Fruit fly (Drosophila melanogaster) Kc167 (cell line): ENCODE results near the gene Snoo.

Experiments used
- Myc ChIP-seq: fragments of >200 bp; optimal IDR thresholded peaks from 2 replicates; lab custom pipeline; 2017; ENCODE audit warnings: missing external identifiers
- Sin3A ChIP-seq: fragments of >200 bp; optimal IDR thresholded peaks from 2 replicates; lab custom pipeline; 2018; ENCODE audit warnings: missing external identifiers
- h ChIP-seq: fragments of >200 bp; optimal IDR thresholded peaks from 3 replicates; lab custom pipeline; 2018; ENCODE audit warnings: missing external identifiers
- insv ChIP-seq: fragments of >200 bp; optimal IDR thresholded peaks from 3 replicates; lab custom pipeline; 2018; ENCODE audit warnings: missing external identifiers
- psq ChIP-seq: fragments of >200 bp; optimal IDR thresholded peaks from 2 replicates; lab custom pipeline; 2017; ENCODE audit warnings: missing external identifiers
- ttk ChIP-seq: sonication (Bioruptor generic); optimal IDR thresholded peaks from 2 replicates; lab custom pipeline; 2017; ENCODE audit warnings: missing external identifiers

Snoo gene

dm6 chr2L:7984059-7984800, at the start of gene Snoo:
Gene Snoo (minus strand): TSS chr2L:7984196.
- TF ChIP-seq h (lab: Kevin White, UChicago), result no peak
- no peak for TF ChIP-seq Myc (lab: Kevin White, UChicago)
- TF ChIP-seq Sin3A (lab: Kevin White, UChicago), result no peak
- no peak for TF ChIP-seq insv (lab: Kevin White, UChicago)
- no peak for TF ChIP-seq ttk (lab: Kevin White, UChicago)
- TF ChIP-seq psq, result no peak

DNA sequence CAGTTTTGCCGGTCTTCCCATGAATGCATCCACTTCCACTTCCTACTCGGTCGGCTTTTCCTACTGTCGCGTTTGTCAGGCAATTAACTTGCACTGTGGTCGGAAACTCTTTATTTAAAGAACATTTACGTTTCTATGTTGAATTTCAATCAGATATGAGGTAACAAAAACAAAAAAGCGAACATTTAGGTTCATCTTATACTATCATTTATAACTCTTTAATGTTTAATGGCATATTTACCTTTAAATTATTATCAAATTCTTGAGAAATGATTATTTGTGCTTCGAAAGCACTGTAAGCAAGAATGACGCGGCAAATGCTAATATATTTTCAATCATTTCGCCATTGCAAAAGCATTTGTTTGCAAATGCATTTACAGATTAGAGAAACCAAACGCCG, 49.8 kb upstream of the Snoo start:
- TF ChIP-seq h (lab: Kevin White, UChicago), result no peak
- TF ChIP-seq Sin3A (lab: Kevin White, UChicago), result no peak
- no peak for TF ChIP-seq insv (lab: Kevin White, UChicago)
- no peak for TF ChIP-seq Myc (lab: Kevin White, UChicago)
- TF ChIP-seq ttk (lab: Kevin White, UChicago), result no peak
- TF ChIP-seq psq, result no peak

dm6 chr2L:8031588-8031987, 47.6 kb upstream of the Snoo start:
- no peak for TF ChIP-seq psq
- no peak for TF ChIP-seq insv (lab: Kevin White, UChicago)
- TF ChIP-seq ttk (lab: Kevin White, UChicago), result no peak
- no peak for TF ChIP-seq Myc (lab: Kevin White, UChicago)
- no peak for TF ChIP-seq h (lab: Kevin White, UChicago)
- no peak for TF ChIP-seq Sin3A (lab: Kevin White, UChicago)

dm6 chr2L:8030693-8031210, 46.8 kb upstream of the Snoo start, which contains the start of gene Cka:
Gene Cka (plus strand): TSS chr2L:8030721.
- no peak for TF ChIP-seq Myc (lab: Kevin White, UChicago)
- no peak for TF ChIP-seq insv (lab: Kevin White, UChicago)
- TF ChIP-seq Sin3A (lab: Kevin White, UChicago), result no peak
- no peak for TF ChIP-seq h (lab: Kevin White, UChicago)
- TF ChIP-seq psq, result no peak
- TF ChIP-seq ttk (lab: Kevin White, UChicago), result no peak

DNA sequence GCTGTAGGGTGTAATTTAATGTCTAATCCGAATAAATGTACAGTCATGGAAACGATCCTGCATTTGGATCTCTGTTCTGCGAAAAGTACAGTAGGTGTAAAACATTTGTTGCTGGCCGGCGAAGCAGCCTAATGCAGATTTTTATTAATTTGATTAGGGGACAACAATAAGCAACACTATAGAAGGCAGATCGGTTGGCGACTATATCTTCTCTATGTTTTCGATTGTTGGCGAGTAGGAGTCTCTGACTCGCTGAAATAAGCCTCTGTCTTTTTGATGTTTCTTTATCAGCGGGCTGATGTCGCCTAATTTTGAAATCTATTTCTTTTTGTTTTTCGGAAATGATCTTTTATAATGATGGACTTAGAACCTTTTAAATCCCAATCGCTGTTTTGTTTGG, 46.1 kb upstream of the Snoo start:
- no peak for TF ChIP-seq h (lab: Kevin White, UChicago)
- TF ChIP-seq Sin3A (lab: Kevin White, UChicago), result no peak
- TF ChIP-seq psq, result no peak
- no peak for TF ChIP-seq Myc (lab: Kevin White, UChicago)
- no peak for TF ChIP-seq ttk (lab: Kevin White, UChicago)
- no peak for TF ChIP-seq insv (lab: Kevin White, UChicago)

DNA sequence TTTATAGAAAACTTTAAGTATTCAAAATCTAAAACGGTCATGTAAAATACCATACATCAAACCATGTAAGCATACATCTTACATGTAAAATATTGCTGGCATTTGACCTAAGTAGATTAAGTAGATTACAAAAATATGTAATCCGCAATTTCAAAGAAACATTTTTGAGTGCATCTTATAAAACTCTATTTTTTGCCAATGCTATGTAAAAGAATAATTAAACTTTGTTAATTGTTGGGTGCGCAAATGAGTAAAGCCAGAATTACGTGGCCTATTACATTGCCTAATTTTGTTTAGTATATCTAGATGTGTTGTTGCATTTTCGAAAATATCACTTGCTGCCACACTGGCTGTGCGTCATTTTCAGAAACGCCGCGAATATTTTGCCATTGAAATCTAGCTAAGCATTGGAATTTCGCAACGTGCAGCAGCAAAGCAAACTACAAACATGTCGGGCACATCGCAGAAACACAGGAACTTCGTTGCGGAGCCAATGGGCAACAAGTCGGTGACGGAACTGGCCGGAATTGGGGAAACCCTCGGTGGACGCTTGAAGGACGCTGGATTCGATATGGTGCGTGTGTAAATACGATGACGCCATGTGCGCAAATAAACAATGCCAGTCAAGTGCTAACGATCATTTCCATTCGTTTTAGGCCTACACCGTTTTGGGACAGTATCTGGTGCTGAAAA, 45.3 kb upstream of the Snoo start, which contains the start of gene baf:
Gene baf, plus strand, starts transcription at position 303 of the 693 bp plus-strand sequence.
- TF ChIP-seq psq, result no peak
- TF ChIP-seq insv (lab: Kevin White, UChicago), result no peak
- TF ChIP-seq Myc (lab: Kevin White, UChicago), result no peak
- TF ChIP-seq ttk (lab: Kevin White, UChicago), result no peak
- no peak for TF ChIP-seq h (lab: Kevin White, UChicago)

dm6 chr2L:8024325-8024724, 40.3 kb upstream of the Snoo start:
- TF ChIP-seq Myc (lab: Kevin White, UChicago), result no peak
- no peak for TF ChIP-seq psq
- no peak for TF ChIP-seq insv (lab: Kevin White, UChicago)
- no peak for TF ChIP-seq ttk (lab: Kevin White, UChicago)
- no peak for TF ChIP-seq Sin3A (lab: Kevin White, UChicago)
- TF ChIP-seq h (lab: Kevin White, UChicago), result no peak

- no peak for TF ChIP-seq Sin3A (lab: Kevin White, UChicago)
These were observed 28.6 kb upstream of the Snoo start for dm6 chr2L:8012551-8012950.

DNA sequence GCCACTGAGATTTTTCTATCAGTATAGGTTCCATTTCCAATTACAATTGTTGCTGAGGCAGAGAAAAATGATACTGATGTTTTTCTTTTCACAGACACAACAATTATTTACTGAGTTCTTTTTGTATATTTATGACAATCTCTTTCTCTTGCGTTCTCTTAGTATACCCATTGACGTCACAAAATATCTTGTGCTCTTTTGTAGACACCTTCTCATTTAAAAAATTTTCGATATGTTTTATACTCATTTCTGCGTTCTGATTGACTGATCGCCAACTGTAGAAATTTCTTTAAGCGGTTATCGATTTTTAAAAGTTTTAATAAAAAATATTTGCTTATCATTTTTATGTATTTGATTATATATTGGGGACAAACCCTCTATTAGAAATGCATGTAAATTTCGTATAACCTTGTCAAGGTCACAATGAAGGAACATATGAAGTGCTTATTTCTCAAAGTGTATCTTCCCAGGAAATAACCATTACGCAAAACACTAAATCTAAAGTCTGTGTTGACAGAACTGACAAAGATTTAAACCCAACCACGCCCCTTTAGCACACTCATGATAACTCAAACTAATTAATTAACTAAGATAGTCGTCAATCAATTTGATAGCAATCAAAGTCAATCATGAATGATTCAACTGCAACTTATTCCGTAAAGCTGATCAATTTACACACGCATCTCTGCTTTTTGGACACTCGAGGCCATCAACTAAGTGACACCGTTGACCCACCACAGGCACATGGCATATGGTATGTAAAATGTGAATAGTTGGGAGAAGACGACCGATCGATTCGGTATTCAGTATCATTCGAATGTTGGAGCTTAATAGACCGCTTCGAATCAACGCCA, 26.8 kb upstream of the Snoo start, which contains the start of the genes Glyat and Tg:
Gene Glyat, minus strand, starts transcription at position 51 of the 854 bp plus-strand sequence.
Gene Tg, plus strand, starts transcription at position 804 of the 854 bp plus-strand sequence.
- TF ChIP-seq h (lab: Kevin White, UChicago), result no peak
- TF ChIP-seq insv (lab: Kevin White, UChicago), result no peak
- TF ChIP-seq psq, result no peak
- no peak for TF ChIP-seq Sin3A (lab: Kevin White, UChicago)
- TF ChIP-seq Myc (lab: Kevin White, UChicago), result no peak
- no peak for TF ChIP-seq ttk (lab: Kevin White, UChicago)

DNA sequence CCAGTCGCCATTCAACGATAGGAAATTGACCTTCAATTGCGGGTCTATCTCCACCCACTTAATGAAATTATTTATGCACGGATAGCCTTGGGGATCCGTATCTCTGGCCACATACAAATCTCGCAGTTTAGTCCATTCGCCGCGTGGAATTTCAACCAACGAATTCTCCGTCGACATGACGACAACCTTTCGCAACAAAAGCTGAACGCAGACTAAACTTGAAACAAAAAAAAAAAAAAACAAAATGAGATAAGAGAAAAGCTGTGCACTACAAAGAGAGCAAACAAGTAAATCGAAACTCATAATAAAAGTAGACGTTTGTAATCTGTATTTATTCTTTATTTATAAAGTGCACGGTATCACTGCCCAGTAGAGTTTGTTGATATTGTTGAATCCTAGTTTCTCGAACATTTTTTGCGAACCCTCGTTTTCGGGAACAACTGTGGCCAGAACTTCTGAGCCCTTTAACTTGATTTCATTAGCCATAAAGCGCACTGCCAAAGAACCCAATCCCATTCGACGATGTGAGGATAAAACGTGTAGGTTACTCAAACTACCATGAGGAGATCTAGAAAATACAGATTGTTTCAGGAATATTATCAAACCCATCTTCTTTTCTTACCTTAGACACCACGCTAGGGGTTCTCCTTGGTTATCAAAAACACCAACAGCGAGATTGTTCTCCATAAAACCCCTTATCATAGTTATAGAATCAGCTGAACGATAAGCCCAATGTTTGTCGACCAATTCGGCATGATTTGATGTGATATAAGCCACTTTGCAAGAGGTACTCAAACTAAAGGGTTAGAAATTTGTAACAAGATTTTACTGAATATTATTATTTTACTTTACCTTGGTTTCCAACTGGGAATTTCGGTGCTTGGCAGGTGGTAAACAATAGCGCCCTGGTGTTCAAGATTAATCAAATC, 25.6 kb upstream of the Snoo start, which contains the start of gene CG12560:
Gene CG12560, minus strand, starts transcription at position 195 of the 929 bp plus-strand sequence.
- TF ChIP-seq ttk (lab: Kevin White, UChicago) (no peak), insv (lab: Kevin White, UChicago) (no peak), Myc (lab: Kevin White, UChicago) (no peak), psq (no peak), Sin3A (lab: Kevin White, UChicago) (no peak), h (lab: Kevin White, UChicago) (no peak)
